Worm (Caenorhabditis elegans) whole organism, L1 larva: ENCODE data around the gene F59C12.4.

Source experiments
- blmp-1 ChIP-seq: fragments of 150-350 bp; optimal IDR thresholded peaks from 2 replicates; lab custom pipeline; 2014; ENCODE audit warnings: missing biosample characterization, missing genetic modification characterization
- ceh-8 ChIP-seq: fragments of 200-800 bp; sonication (Bioruptor generic); optimal IDR thresholded peaks from 2 replicates; lab custom pipeline; 2018; ENCODE audit warnings: mild to moderate bottlenecking, missing genetic modification characterization, moderate library complexity, missing compliant biosample characterization
- fkh-10 ChIP-seq: sonication (generic microtip); optimal IDR thresholded peaks from 2 replicates; lab custom pipeline; 2017; ENCODE audit warnings: missing biosample characterization, missing genetic modification reagents, missing genetic modification characterization
- lin-13 ChIP-seq: fragments of 150-350 bp; optimal IDR thresholded peaks from 2 replicates; lab custom pipeline; 2014; ENCODE audit warnings: missing biosample characterization, missing genetic modification reagents, missing genetic modification characterization
- lin-15B ChIP-seq: fragments of 150-350 bp; sonication (generic microtip); optimal IDR thresholded peaks from 3 replicates; lab custom pipeline; 2014; ENCODE audit warnings: missing biosample characterization, missing genetic modification characterization
- lin-39 ChIP-seq: fragments of 150-350 bp; optimal IDR thresholded peaks from 2 replicates; lab custom pipeline; 2014; ENCODE audit warnings: missing biosample characterization, missing genetic modification reagents, missing genetic modification characterization
- nhr-47 ChIP-seq: sonication (generic microtip); optimal IDR thresholded peaks from 2 replicates; lab custom pipeline; 2016; ENCODE audit warnings: mild to moderate bottlenecking, missing genetic modification characterization, moderate library complexity, missing compliant biosample characterization
- sup-37 ChIP-seq: fragments of 200-800 bp; sonication (Bioruptor generic); optimal IDR thresholded peaks from 2 replicates; lab custom pipeline; 2018; ENCODE audit warnings: mild to moderate bottlenecking, missing genetic modification characterization, missing compliant biosample characterization
- unc-130 ChIP-seq: fragments of 150-350 bp; optimal IDR thresholded peaks from 2 replicates; lab custom pipeline; 2017; ENCODE audit warnings: missing biosample characterization, missing genetic modification characterization, inconsistent platforms

- TF ChIP-seq lin-15B (no peak), ceh-8 (GFP tag; lab: Kevin White, UChicago) (no peak), blmp-1 (no peak), fkh-10 (GFP tag; lab: Kevin White, UChicago) (no peak), sup-37 (GFP tag; lab: Kevin White, UChicago) (no peak), lin-13 (GFP tag; lab: Kevin White, UChicago) (no peak), lin-39 (no peak), nhr-47 (tag; lab: Kevin White, UChicago) (no peak), unc-130 (tag; lab: Kevin White, UChicago) (no peak)
Measured at ce11 chrX:16626817-16627216, 24.4 kb upstream of the F59C12.4 start.
